Fruit fly (Drosophila melanogaster) whole organism, larva: ENCODE measurements around the gene CG17834.

Experiments
- noc ChIP-seq: fragments of 200-800 bp; sonication (Bioruptor generic); optimal IDR thresholded peaks from 3 replicates; lab custom pipeline; 2019; ENCODE audit warnings: missing biosample characterization, mild to moderate bottlenecking, missing genetic modification characterization, moderate library complexity

The CG17834 gene

DNA sequence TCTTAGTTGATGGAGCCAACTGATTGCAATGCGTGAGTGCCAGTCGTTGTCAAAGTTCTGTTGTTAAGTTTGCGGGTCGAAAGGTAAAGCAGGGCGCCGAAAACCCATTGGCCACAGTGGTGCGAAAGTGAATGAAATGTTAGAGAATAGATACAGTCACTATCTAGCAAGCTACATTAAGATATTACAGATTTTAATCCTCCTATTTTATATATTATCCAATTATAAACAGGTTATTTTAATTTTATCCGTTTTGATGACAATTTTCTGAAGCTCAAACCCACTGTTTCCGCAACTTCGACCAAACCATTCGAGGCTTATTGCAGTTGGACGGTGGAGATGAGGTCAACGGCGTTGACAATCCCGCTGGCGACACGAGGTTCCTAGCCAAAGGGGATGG lies 23.5 kb downstream of the CG17834 start:
- no peak for TF ChIP-seq noc (tag; lab: Kevin White, UChicago)

DNA sequence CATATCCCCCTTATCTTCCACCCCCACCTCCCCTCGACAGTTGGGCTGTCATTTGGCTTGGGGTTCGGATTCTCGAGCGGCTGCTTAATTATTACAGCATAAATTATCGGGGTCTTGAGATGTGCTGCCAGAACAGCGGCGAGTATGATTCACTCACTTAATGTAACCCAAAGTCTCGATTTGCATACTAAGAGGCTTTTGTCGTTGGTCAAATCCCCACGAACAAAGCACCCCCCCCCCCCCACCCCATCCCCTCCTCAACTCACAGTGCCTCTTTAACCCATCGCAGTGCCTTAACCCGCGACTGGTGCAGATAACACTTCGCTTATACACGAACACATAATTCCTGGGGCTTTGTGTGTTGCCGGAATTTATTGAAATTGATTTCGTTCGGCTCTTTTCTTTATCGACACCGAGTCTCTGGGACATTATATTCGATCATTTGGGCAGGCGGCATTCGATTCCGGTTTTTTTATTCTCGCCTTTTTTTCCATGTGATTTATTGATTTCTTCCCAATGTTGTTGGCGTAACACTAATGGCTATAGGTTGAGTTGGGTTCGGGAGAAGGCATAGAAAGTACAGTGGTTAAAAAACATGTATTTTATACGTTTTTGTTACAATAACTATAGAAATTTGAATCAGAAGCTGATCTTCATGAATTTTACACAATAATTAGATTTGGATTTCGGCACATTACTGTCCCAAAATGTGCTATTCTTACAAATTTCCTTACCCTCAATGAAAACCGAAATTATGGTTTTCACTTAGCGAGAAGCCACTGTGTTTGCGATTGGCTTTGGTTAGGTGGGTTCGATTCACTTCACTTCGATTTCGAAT lies 25.1 kb downstream of the CG17834 start:
- peak; percentile 3 for TF ChIP-seq noc (tag; lab: Kevin White, UChicago)

DNA sequence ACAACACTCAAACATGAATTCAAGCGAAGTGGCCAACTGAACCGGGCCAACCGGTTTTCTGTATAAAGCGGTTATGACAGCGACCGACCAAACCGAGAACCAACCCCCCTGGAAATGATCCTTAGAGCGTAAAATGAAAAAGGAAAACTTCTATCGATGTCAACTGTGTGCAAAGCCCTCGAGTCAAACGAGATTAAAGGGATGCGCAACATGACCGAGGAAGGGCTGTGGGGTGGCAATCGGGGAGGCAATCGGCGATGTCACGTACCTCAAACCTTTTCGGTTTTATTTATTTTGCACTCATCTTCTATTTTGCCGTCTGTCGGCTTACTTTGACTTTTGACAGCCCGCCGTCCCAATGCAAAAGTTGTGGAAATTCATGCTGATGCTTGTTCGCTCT lies 27.3 kb downstream of the CG17834 start:
- TF ChIP-seq noc (tag; lab: Kevin White, UChicago) = no peak

DNA sequence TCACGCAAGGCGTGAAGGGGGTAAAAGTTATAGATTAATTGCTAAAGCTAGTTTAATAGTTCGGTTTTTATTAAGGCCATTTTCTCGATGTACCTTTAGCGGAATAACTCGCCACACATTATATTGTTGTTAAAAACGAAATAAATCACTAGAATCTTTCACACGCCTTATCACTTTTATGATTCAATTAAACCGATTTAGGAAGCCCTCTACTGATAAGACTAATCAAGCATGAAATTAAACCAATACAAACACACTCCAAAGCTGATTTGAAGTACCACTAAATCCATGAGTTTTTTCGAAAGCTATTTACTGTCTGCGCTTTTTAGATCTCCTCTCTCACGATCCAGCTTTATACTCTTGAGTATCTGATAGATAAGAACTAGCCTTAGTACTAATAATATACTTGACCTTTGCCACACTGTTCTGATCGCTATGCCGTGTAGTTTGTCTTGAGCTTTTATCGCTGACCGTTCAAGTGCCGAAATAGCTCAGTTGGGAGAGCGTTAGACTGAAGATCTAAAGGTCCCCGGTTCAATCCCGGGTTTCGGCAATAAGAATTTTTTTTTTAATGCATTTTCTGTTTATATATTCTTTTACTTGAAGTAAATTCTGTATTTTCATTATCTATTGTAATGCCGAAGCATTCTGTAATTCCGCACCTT lies 41.6 kb downstream of the CG17834 start:
- peak; percentile 81 for TF ChIP-seq noc (tag; lab: Kevin White, UChicago)

DNA sequence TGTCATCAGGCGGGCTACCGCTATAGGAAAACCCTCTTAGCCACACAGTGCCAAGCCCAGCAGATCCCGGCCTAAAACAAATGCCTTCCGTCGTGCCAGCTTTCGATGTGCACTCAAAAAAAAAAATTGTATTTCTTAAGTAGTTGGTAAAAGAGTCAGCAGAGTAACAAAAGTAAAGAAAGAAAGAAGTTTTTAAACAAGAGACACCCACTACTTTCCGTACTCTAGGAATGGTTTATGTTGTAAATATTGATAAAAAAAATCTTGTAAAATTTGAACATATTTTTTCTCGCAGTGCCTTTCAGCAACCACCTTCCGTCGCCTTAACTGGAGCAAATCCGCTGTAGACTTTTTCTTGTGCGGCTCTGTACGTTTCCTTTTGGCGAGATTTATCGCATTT lies 44.0 kb downstream of the CG17834 start:
- TF ChIP-seq noc (tag; lab: Kevin White, UChicago) = no peak

DNA sequence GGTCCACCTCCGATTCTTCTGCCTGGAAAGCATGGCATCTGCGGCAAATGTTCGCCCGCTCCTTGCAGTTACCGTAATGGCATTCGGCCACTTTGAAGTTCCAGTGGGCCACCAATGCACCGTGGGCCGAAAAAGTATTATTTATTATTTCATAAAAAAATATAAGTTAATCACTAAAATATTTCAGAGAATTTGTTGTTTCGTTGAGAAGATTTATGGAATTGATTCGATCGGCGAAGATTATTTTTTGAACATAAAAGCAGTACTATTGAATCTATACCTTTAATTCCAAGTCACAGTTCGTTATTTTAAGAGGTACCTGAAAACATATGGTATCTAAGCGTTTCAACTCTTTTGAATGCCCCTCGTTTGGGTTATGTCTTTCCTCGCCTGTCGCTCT lies 45.3 kb downstream of the CG17834 start:
- no peak for TF ChIP-seq noc (tag; lab: Kevin White, UChicago)

DNA sequence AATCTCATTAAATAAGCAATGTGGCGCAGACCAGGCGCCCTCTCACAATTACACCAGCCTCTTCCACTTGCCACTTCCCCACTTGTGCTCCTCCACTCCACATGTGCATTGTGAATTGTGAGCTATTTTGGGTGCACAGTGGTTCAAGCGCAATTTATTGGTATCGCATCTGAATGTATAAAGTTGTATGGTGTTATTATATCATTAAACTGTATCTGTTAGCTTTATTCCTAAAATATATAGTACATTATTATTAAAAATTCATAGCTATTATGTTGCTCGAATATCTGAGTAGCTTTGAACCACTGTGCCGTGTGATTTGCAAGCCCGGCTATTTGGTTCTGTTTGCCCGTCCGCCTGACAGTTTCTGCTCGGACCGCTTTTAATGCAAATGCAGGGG lies 46.0 kb downstream of the CG17834 start:
- TF ChIP-seq noc (tag; lab: Kevin White, UChicago) = no peak

DNA sequence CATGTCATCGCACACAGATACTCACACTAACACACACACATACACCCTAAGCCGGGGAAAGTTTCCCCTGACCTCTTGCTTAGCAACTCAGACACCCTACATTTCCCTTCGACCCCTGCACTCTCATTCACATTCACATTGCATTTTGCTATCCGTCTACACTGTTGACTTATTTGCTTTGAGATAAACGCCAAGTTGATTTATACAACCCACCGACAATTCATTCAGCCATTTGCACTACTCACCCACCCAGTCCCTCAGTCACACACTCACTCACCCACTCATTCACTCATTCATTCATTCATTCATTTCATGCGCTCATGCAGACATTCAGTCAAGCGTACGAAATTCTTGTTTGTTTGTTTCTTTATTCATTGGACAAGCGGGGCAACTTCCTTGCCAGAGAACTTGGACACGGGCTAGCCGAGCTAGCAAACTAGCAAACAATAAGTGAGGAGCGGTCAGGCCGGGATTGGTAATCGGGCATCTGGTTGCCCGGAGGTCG lies 47.6 kb downstream of the CG17834 start:
- TF ChIP-seq noc (tag; lab: Kevin White, UChicago) = no peak

DNA sequence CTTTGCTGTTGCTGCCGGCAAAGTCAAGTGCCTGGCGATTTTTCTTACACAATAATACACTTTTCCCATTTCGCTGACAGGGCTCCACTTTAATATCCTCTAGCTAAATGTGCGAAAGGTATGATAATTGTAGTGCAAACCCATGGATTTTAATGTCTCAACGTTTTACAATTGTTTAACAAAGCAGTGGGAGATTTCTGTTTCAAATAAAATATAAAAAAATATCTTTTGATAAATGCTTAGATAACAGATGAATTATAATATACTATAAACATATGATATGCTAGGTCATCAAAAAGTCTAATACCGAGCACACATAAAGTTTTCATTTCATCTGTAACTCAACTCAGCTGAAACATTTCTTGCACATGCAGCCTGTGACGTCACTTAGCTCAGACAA lies 50.9 kb downstream of the CG17834 start:
- no peak for TF ChIP-seq noc (tag; lab: Kevin White, UChicago)

DNA sequence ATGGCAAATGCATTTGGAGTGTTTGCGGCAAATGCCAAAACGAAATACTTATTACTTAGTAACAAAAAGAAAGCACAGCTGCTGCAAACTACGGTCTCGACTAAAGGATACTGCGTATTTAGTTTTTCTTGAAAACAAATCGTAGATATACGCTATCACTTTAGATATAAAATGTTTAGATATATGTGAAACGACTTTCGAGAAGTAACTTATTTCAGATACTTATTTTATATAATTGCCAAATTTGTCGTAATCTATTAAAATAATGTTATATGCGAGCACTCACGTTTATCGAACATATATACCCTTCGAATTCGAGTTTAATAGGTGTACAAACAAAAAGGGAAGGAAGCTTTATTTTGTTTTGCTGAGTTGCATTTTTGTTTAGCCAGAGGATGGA lies 54.2 kb downstream of the CG17834 start:
- TF ChIP-seq noc (tag; lab: Kevin White, UChicago) = no peak

DNA sequence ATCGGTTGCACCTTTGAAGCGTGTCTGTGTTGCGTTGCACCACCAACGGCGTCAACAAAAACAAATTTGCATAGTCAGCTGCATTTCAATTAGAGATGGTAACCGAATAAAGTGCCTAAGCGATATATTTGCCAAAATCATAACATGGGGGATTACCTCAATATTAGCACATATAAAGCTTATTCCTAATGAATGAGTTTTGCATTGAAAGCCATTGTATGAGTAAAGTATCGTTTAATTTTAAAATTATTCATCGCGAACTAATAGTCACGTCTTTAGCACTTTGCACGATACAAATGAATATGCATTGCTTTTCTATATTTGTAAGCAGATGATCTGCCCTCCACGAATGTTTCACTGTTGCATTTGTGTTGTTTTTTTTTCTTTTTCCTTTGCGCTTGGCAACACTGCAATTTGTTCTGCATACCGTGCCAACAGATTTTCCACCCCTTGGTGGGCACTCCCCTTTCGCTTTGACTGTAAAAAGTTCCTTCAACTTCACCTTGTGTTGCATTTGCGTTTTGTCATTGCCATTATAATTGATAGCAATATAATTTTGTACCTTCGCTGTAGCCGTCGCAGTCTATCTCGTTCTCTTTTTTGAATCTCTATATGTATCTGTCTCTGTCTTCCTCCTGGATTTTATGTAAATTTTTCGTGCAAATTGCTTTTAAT lies 56.2 kb downstream of the CG17834 start:
- TF ChIP-seq noc (tag; lab: Kevin White, UChicago) = no peak

DNA sequence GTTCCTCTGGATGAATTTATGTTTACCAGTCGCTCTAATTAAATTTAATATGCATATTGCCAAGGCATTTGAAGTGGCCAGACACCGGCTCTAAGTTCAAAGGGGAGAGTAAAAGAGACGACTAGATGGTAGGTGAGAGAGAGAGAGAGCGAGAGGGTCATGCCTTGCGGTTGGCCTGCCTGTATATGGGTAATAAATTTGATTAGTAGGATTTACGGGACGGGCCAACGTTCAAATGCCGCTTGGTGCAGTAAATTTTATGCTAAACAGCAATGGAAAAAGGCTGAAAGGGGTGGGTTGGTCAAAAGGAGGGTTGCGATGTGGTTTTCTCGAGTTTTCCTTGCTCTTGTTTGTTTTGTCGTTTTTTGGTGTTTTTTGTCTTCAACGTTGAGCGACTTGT lies 59.0 kb downstream of the CG17834 start:
- TF ChIP-seq noc (tag; lab: Kevin White, UChicago) = no peak

DNA sequence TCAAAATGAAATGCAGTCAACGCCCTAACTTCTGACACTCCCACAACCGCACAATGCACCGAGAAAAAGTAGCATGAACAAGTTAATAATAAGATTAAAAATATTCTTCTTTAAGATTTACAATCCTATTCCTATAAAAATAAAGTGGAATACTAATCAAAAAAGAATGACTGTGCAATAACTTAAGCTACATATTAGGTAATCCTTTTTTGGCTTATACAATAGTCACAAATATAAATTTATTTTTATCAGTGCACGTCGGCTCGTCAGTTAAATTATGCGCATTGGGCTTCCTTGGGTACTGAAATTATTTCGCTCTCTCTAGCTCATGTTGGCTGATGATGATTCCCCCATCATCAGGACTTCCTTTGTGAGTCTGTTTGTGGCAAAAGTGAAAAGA lies 59.8 kb downstream of the CG17834 start:
- TF ChIP-seq noc (tag; lab: Kevin White, UChicago) = no peak
